Fruit fly (Drosophila melanogaster) whole organism, embryonic: ENCODE results near the gene TfIIA-S.

Experiments used
- Ada2b ChIP-seq: fragments of 200-800 bp; sonication (Bioruptor generic); IDR thresholded peaks from 2 replicates; pipeline ENCODE4 v1.3.6; 2022; ENCODE audit warnings: missing biosample characterization, missing genetic modification characterization
- Bdp1 ChIP-seq: fragments of 200-800 bp; sonication (Bioruptor generic); optimal IDR thresholded peaks from 3 replicates; lab custom pipeline; 2016; ENCODE audit warnings: missing biosample characterization, missing genetic modification characterization
- C15 ChIP-seq: fragments of 200-800 bp; sonication (Bioruptor generic); IDR thresholded peaks from 3 replicates; pipeline ENCODE4 v1.3.6; 2022; ENCODE audit warnings: missing biosample characterization, missing genetic modification characterization
- CG10654 ChIP-seq: fragments of 200-800 bp; sonication (Bioruptor generic); optimal IDR thresholded peaks from 2 replicates; lab custom pipeline; 2016; ENCODE audit warnings: missing biosample characterization, missing genetic modification characterization
- CG11247 ChIP-seq: fragments of 200-800 bp; sonication (Bioruptor generic); IDR thresholded peaks from 2 replicates; pipeline ENCODE4 v1.3.6; 2022; ENCODE audit warnings: missing biosample characterization, missing genetic modification characterization
- CG11456 ChIP-seq: fragments of 200-800 bp; sonication (Bioruptor generic); IDR thresholded peaks from 3 replicates; pipeline ENCODE4 v1.3.6; 2022; ENCODE audit warnings: missing biosample characterization, missing genetic modification characterization
- CG15011 ChIP-seq: fragments of 200-800 bp; sonication (Bioruptor generic); optimal IDR thresholded peaks from 3 replicates; lab custom pipeline; 2018; ENCODE audit warnings: missing biosample characterization, mild to moderate bottlenecking, missing genetic modification characterization
- CG17186 ChIP-seq: fragments of 200-800 bp; sonication (Bioruptor generic); optimal IDR thresholded peaks from 3 replicates; lab custom pipeline; 2017; ENCODE audit warnings: missing biosample characterization, missing genetic modification reagents, missing genetic modification characterization
- CG18764 ChIP-seq: fragments of 200-800 bp; sonication (Bioruptor generic); optimal IDR thresholded peaks from 3 replicates; lab custom pipeline; 2016; ENCODE audit warnings: missing biosample characterization, missing genetic modification characterization
- CG30431 ChIP-seq: fragments of 200-800 bp; sonication (Bioruptor generic); optimal IDR thresholded peaks from 2 replicates; lab custom pipeline; 2017; ENCODE audit warnings: missing biosample characterization, missing genetic modification characterization
- CG4854 ChIP-seq: fragments of 200-800 bp; sonication (Bioruptor generic); optimal IDR thresholded peaks from 2 replicates; lab custom pipeline; 2016; ENCODE audit warnings: missing biosample characterization, missing genetic modification characterization, inconsistent platforms
- CG7745 ChIP-seq: fragments of 200-800 bp; sonication (Bioruptor generic); optimal IDR thresholded peaks from 2 replicates; lab custom pipeline; 2018; ENCODE audit warnings: missing biosample characterization, mild to moderate bottlenecking, missing genetic modification characterization, moderate library complexity
- CG7839 ChIP-seq: fragments of 200-800 bp; sonication (Bioruptor generic); optimal IDR thresholded peaks from 3 replicates; lab custom pipeline; 2018; ENCODE audit warnings: missing biosample characterization, mild to moderate bottlenecking, missing genetic modification characterization, moderate library complexity
- Drgx ChIP-seq: fragments of 200-800 bp; sonication (Bioruptor generic); IDR thresholded peaks from 2 replicates; pipeline ENCODE4 v1.3.6; 2022; ENCODE audit warnings: missing biosample characterization, missing genetic modification characterization
- Ets65A ChIP-seq: fragments of 200-800 bp; sonication (Bioruptor generic); peaks from one replicate; lab custom pipeline; 2016; ENCODE audit warnings: missing biosample characterization, missing genetic modification characterization
- H15 ChIP-seq: fragments of 200-800 bp; sonication (Bioruptor generic); IDR thresholded peaks from 3 replicates; pipeline ENCODE4 v1.3.6; 2022; ENCODE audit warnings: missing biosample characterization, missing genetic modification characterization
- Hand ChIP-seq: fragments of 200-800 bp; sonication (Bioruptor generic); optimal IDR thresholded peaks from 2 replicates; lab custom pipeline; 2017; ENCODE audit warnings: mild to moderate bottlenecking, missing biosample characterization, missing genetic modification reagents, missing genetic modification characterization
- Hr78 ChIP-seq, 2 experiments: fragments of 200-800 bp in 1 of 2; fragments of >200 bp in 1 of 2; sonication (Bioruptor generic) in 1 of 2; optimal IDR thresholded peaks; 2 replicates each; lab custom pipeline; 2017 to 2019; ENCODE audit warnings: missing biosample characterization in 2 of 2, missing genetic modification characterization in 2 of 2, mild to moderate bottlenecking in 1 of 2, moderate library complexity in 1 of 2
- Med ChIP-seq: fragments of 200-800 bp; sonication (Bioruptor generic); peaks from one replicate; lab custom pipeline; 2016; ENCODE audit warnings: missing biosample characterization, missing genetic modification characterization, mild to moderate bottlenecking, inconsistent platforms, moderate library complexity
- Myb ChIP-seq: fragments of 200-800 bp; sonication (Bioruptor generic); optimal IDR thresholded peaks from 2 replicates; lab custom pipeline; 2016; ENCODE audit warnings: missing biosample characterization, missing genetic modification characterization
- Oli ChIP-seq: fragments of 200-800 bp; sonication (Bioruptor generic); optimal IDR thresholded peaks from 2 replicates; lab custom pipeline; 2018; ENCODE audit warnings: missing biosample characterization, mild to moderate bottlenecking, missing genetic modification characterization, moderate library complexity
- Optix ChIP-seq: fragments of 200-800 bp; sonication (Bioruptor generic); IDR thresholded peaks from 3 replicates; pipeline ENCODE4 v1.3.6; 2022; ENCODE audit warnings: missing biosample characterization, missing genetic modification characterization
- Ptx1 ChIP-seq: fragments of 200-800 bp; sonication (Bioruptor generic); IDR thresholded peaks from 2 replicates; pipeline ENCODE4 v1.3.6; 2022; ENCODE audit warnings: missing biosample characterization, missing genetic modification characterization
- Six4 ChIP-seq: fragments of 200-800 bp; sonication (Bioruptor generic); optimal IDR thresholded peaks from 2 replicates; lab custom pipeline; 2016; ENCODE audit warnings: missing biosample characterization, missing genetic modification characterization
- Sox102F ChIP-seq: fragments of 200-800 bp; sonication (Bioruptor generic); optimal IDR thresholded peaks from 2 replicates; lab custom pipeline; 2018; ENCODE audit warnings: missing biosample characterization, mild to moderate bottlenecking, missing genetic modification characterization, moderate library complexity
- Usf ChIP-seq: fragments of 200-800 bp; sonication (Bioruptor generic); optimal IDR thresholded peaks from 2 replicates; lab custom pipeline; 2017; ENCODE audit warnings: missing genotype, missing biosample characterization, missing genetic modification characterization
- Xrp1 ChIP-seq: fragments of 200-800 bp; sonication (Bioruptor generic); IDR thresholded peaks from 2 replicates; pipeline ENCODE4 v1.3.6; 2022; ENCODE audit warnings: missing biosample characterization, missing genetic modification characterization
- caup ChIP-seq: fragments of 200-800 bp; sonication (Bioruptor generic); optimal IDR thresholded peaks from 3 replicates; lab custom pipeline; 2017; ENCODE audit warnings: missing biosample characterization, mild to moderate bottlenecking, missing genetic modification characterization, moderate library complexity; ENCODE audit not compliant: severe bottlenecking
- dati ChIP-seq: fragments of 200-800 bp; sonication (Bioruptor generic); IDR thresholded peaks from 2 replicates; pipeline ENCODE4 v1.3.6; 2022; ENCODE audit warnings: missing biosample characterization, missing genetic modification characterization
- dmrt11E ChIP-seq: fragments of 200-800 bp; sonication (Bioruptor generic); optimal IDR thresholded peaks from 3 replicates; lab custom pipeline; 2018; ENCODE audit warnings: missing biosample characterization, mild to moderate bottlenecking, missing genetic modification characterization, moderate library complexity
- emc ChIP-seq: fragments of 200-800 bp; sonication (Bioruptor generic); optimal IDR thresholded peaks from 2 replicates; lab custom pipeline; 2016; ENCODE audit warnings: missing biosample characterization, missing genetic modification characterization
- gt ChIP-seq: fragments of 200-800 bp; sonication (Bioruptor generic); IDR thresholded peaks from 2 replicates; pipeline ENCODE4 v1.3.6; 2022; ENCODE audit warnings: missing biosample characterization, missing genetic modification characterization
- insv ChIP-seq, 2 experiments: fragments of 200-800 bp; sonication (Bioruptor generic); optimal IDR thresholded peaks; 3 replicates each; lab custom pipeline; 2016 to 2018; ENCODE audit warnings: missing biosample characterization in 2 of 2, missing genetic modification characterization in 2 of 2
- jing ChIP-seq: fragments of 200-800 bp; sonication (Bioruptor generic); optimal IDR thresholded peaks from 2 replicates; lab custom pipeline; 2018; ENCODE audit warnings: missing biosample characterization, mild to moderate bottlenecking, missing genetic modification characterization
- lbe ChIP-seq: fragments of 200-800 bp; sonication (Bioruptor generic); optimal IDR thresholded peaks from 2 replicates; lab custom pipeline; 2016; ENCODE audit warnings: missing biosample characterization, mild to moderate bottlenecking, missing genetic modification characterization
- lilli ChIP-seq: fragments of 200-800 bp; sonication (Bioruptor generic); optimal IDR thresholded peaks from 3 replicates; lab custom pipeline; 2016; ENCODE audit warnings: missing biosample characterization, missing genetic modification characterization
- nau ChIP-seq: fragments of 200-800 bp; sonication (Bioruptor generic); optimal IDR thresholded peaks from 3 replicates; lab custom pipeline; 2017; ENCODE audit warnings: missing biosample characterization, mild to moderate bottlenecking, missing genetic modification characterization, missing genetic modification reagents
- oc ChIP-seq: fragments of 200-800 bp; sonication (Bioruptor generic); optimal IDR thresholded peaks from 2 replicates; lab custom pipeline; 2018; ENCODE audit warnings: missing biosample characterization, mild to moderate bottlenecking, missing genetic modification characterization, moderate library complexity
- pita ChIP-seq: fragments of 200-800 bp; sonication (Bioruptor generic); optimal IDR thresholded peaks from 2 replicates; lab custom pipeline; 2017; ENCODE audit warnings: missing biosample characterization, mild to moderate bottlenecking, missing genetic modification characterization
- prd ChIP-seq, 3 experiments: fragments of >200 bp in 2 of 3; fragments of 200-800 bp in 1 of 3; sonication (Bioruptor generic) in 1 of 3; optimal IDR thresholded peaks in 2 of 3; IDR thresholded peaks in 1 of 3; 2 replicates in 2 of 3; 3 replicates in 1 of 3; pipeline versions ENCODE4 v1.3.6 to Lab custom; 2017 to 2022; ENCODE audit warnings: missing biosample characterization in 1 of 3, missing genetic modification characterization in 1 of 3
- rib ChIP-seq: fragments of 200-800 bp; sonication (Bioruptor generic); IDR thresholded peaks from 2 replicates; pipeline ENCODE4 v1.3.6; 2022; ENCODE audit warnings: missing biosample characterization, missing genetic modification characterization
- row ChIP-seq: fragments of 200-800 bp; sonication (Bioruptor generic); IDR thresholded peaks from 3 replicates; pipeline ENCODE4 v1.3.6; 2022; ENCODE audit warnings: missing biosample characterization, missing genetic modification characterization
- sim ChIP-seq: fragments of 200-800 bp; sonication (Bioruptor generic); IDR thresholded peaks from 2 replicates; pipeline ENCODE4 v1.3.6; 2022; ENCODE audit warnings: missing biosample characterization, missing genetic modification characterization
- so ChIP-seq: fragments of 200-800 bp; sonication (Bioruptor generic); IDR thresholded peaks from 3 replicates; pipeline ENCODE4 v1.3.6; 2022; ENCODE audit warnings: missing biosample characterization, missing genetic modification characterization
- ttk ChIP-seq: fragments of 200-800 bp; sonication (Bioruptor generic); IDR thresholded peaks from 2 replicates; pipeline ENCODE4 v2.1.2; 2022; ENCODE audit warnings: missing biosample characterization, missing genetic modification characterization
- tx ChIP-seq: fragments of 200-800 bp; sonication (Bioruptor generic); optimal IDR thresholded peaks from 2 replicates; lab custom pipeline; 2016; ENCODE audit warnings: missing biosample characterization, missing genetic modification characterization
- zf30C ChIP-seq: fragments of 200-800 bp; sonication (Bioruptor generic); optimal IDR thresholded peaks from 3 replicates; lab custom pipeline; 2018; ENCODE audit warnings: missing biosample characterization, mild to moderate bottlenecking, missing genetic modification characterization

TfIIA-S gene

dm6 chr3R:23869203-23869892 lies 21.5 kb downstream of the TfIIA-S start (continued):
- TF ChIP-seq insv (GFP tag; optimal IDR thresholded peaks at IDR 0.05; lab: Kevin White, UChicago) (no peak), lbe (no peak), sim (GFP tag; lab: Robert Waterston, UW) (no peak)

DNA sequence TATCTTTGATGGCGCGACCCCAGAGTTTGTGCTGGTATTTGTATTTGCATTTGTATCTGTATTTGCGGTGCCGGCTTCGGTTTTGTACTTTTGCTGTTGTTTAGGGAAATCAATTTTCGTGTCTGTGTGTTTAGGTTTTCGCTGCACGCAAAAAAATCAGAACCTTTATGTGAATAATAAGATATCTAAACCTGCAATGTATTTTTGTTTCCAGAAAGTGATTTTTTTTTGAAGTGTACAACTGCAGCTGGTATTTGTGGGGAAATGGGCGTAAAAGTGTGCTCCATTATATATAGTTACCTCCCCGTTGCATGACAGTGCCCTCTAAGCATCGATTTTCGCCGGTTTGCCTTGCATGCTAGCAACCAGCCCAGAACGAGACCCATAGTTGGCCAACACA lies 23.0 kb downstream of the TfIIA-S start:
- TF ChIP-seq emc (GFP tag; lab: Kevin White, UChicago) (no peak), Hand (GFP tag; lab: Kevin White, UChicago) (no peak), Ada2b (0 out of 2 replicates have a peak, but pooled peaks have one; percentile 8), Sox102F (GFP tag; lab: Kevin White, UChicago) (peak; percentile 16), dmrt11E (tag; lab: Kevin White, UChicago) (no peak), CG18764 (GFP tag; lab: Kevin White, UChicago) (no peak), caup (GFP tag; lab: Kevin White, UChicago) (no peak), Myb (GFP tag; lab: Kevin White, UChicago) (no peak), CG4854 (GFP tag; lab: Kevin White, UChicago) (no peak), CG7839 (tag; lab: Kevin White, UChicago) (peak; percentile 8), zf30C (GFP tag; lab: Kevin White, UChicago) (peak; percentile 5), Xrp1 (GFP tag; lab: Robert Waterston, UW) (peak; percentile 42; the same call in 1 of the 2 replicates), oc (tag; lab: Kevin White, UChicago) (no peak), Six4 (no peak), rib (GFP tag; lab: Robert Waterston, UW) (no peak), ttk (GFP tag; lab: Robert Waterston, UW) (peak; percentile 33; the same call in 1 of the 2 replicates), nau (GFP tag; lab: Kevin White, UChicago) (no peak), Oli (tag; lab: Kevin White, UChicago) (no peak), row (GFP tag; lab: Robert Waterston, UW) (0 out of 3 replicates have a peak, but pooled peaks have one; percentile 19), Drgx (GFP tag; lab: Robert Waterston, UW) (peak; percentile 52), CG11456 (0 out of 3 replicates have a peak, but pooled peaks have one; percentile 48), Bdp1 (GFP tag; lab: Kevin White, UChicago) (no peak), Usf (no peak), Hr78 (GFP tag; optimal IDR thresholded peaks at IDR 0.05; lab: Kevin White, UChicago) (no peak), Ets65A (GFP tag; lab: Kevin White, UChicago) (peak; percentile 74), CG17186 (GFP tag; lab: Kevin White, UChicago) (no peak), Med (GFP tag; lab: Kevin White, UChicago) (peak; percentile 54), CG10654 (GFP tag; lab: Kevin White, UChicago) (no peak), CG7745 (no peak), dati (GFP tag; lab: Robert Waterston, UW) (no peak), jing (GFP tag; lab: Kevin White, UChicago) (no peak), tx (no peak), pita (GFP tag; lab: Kevin White, UChicago) (no peak), CG30431 (GFP tag; lab: Kevin White, UChicago) (no peak), C15 (GFP tag; lab: Robert Waterston, UW) (no peak), gt (GFP tag; lab: Robert Waterston, UW) (no peak), insv (GFP tag; optimal IDR thresholded peaks at IDR 0.05; lab: Kevin White, UChicago) (no peak), CG15011 (GFP tag; lab: Kevin White, UChicago) (no peak), CG11247 (GFP tag; lab: Robert Waterston, UW) (no peak), lilli (GFP tag; lab: Kevin White, UChicago) (no peak), so (GFP tag; lab: Robert Waterston, UW) (0 out of 3 replicates have a peak, but pooled peaks have one; percentile 30), prd (optimal IDR thresholded peaks at IDR 0.05; lab: Kevin White, UChicago) (no peak), prd (GFP tag; IDR thresholded peaks at IDR 0.05; lab: Robert Waterston, UW) (peak; percentile 27; the same call in 1 of the 3 replicates), Optix (GFP tag; lab: Robert Waterston, UW) (0 out of 3 replicates have a peak, but pooled peaks have one; percentile 8), Ptx1 (GFP tag; lab: Robert Waterston, UW) (peak; percentile 38; the same call in 1 of the 2 replicates), H15 (GFP tag; lab: Robert Waterston, UW) (0 out of 3 replicates have a peak, but pooled peaks have one; percentile 20)
